Fruit fly (Drosophila melanogaster): ENCODE data around the gene aop.

The aop gene

dm6 chr2L:2180120-2180539 is 1.6 kb upstream of the aop start (continued):
- TF ChIP-seq CG10631 (GFP tag; optimal IDR thresholded peaks at IDR 0.05) (peak; percentile 83), Sox14 (GFP tag; optimal IDR thresholded peaks at IDR 0.05) (peak; percentile 82), CG8119 (GFP tag; IDR thresholded peaks at IDR 0.05) (peak; percentile 91), salr (GFP tag; optimal IDR thresholded peaks at IDR 0.05) (peak; percentile 66 to 77), OdsH (GFP tag; optimal IDR thresholded peaks at IDR 0.05) (peak; percentile 87), Sox102F (GFP tag; optimal IDR thresholded peaks at IDR 0.05) (peak; percentile 80), fkh (GFP tag; optimal IDR thresholded peaks at IDR 0.05) (peak; percentile 16), CG3032 (tag; optimal IDR thresholded peaks at IDR 0.05) (peak; percentile 86), Met (GFP tag; optimal IDR thresholded peaks at IDR 0.05) (peak; percentile 76), CG32006 (GFP tag; optimal IDR thresholded peaks at IDR 0.05) (peak; percentile 89), CG10669 (GFP tag; optimal IDR thresholded peaks at IDR 0.05) (peak; percentile 83), dsx (GFP tag; optimal IDR thresholded peaks at IDR 0.05; ENCODE audit: poor library complexity, severe bottlenecking) (peak; percentile 84), dac (GFP tag; optimal IDR thresholded peaks at IDR 0.05) (peak; percentile 65), CG3919 (GFP tag; optimal IDR thresholded peaks at IDR 0.05) (peak; percentile 88)

DNA sequence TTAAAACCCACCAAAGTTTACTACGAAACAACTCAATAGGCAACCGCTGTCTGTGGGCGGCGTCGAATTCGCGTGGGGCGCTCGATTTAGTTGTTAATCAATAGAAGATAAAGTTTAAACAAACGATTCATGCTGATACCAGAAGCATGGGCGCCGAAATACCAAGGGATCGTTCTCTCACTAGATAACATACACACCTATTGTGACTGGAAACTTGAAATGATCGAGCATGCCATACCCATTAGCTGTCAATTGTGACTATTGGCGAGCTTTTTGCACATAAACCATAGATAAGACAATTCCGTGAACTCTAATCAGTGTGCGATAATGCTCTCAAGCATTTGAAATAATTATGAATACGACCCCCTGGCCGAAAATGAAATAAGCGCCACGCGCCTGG is 812 bp upstream of the aop start:
- no peak for TF ChIP-seq Hr39 (GFP tag; optimal IDR thresholded peaks at IDR 0.05)
- peak; percentile 34 for TF ChIP-seq fkh (GFP tag; optimal IDR thresholded peaks at IDR 0.05)
- peak; percentile 19 for TF ChIP-seq vri (GFP tag; optimal IDR thresholded peaks at IDR 0.05)

DNA sequence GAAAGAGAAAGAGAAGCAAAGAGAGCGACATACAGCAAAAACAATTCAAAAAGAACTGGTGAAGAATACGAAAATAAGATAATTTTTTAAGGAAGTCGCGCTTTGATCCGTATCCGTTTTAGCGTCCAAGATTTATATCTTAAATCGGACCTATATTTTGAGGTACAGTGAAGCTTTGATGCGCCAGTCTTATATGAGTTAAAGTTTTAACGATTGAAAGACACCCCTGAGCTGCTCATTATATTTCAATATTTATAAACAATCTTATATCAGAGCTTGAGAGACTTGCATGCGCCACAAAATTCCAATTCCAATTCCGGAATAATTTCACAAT is 223 bp upstream of the aop start:
- TF ChIP-seq CG3919 (GFP tag; optimal IDR thresholded peaks at IDR 0.05) (no peak), Lpt (GFP tag; optimal IDR thresholded peaks at IDR 0.05) (no peak), CG9139 (GFP tag; optimal IDR thresholded peaks at IDR 0.05) (no peak), lz (GFP tag; optimal IDR thresholded peaks at IDR 0.05) (no peak), achi (GFP tag; optimal IDR thresholded peaks at IDR 0.05) (peak; percentile 35), dac (GFP tag; optimal IDR thresholded peaks at IDR 0.05) (no peak), CG34406 (GFP tag; optimal IDR thresholded peaks at IDR 0.05) (no peak), Eip75B (GFP tag; optimal IDR thresholded peaks at IDR 0.05) (no peak), salr (GFP tag; optimal IDR thresholded peaks at IDR 0.05) (no peak), Ets21C (GFP tag; optimal IDR thresholded peaks at IDR 0.05) (no peak), acj6 (GFP tag; optimal IDR thresholded peaks at IDR 0.05) (peak; percentile 40), ss (GFP tag; optimal IDR thresholded peaks at IDR 0.05) (no peak), CG8119 (GFP tag; IDR thresholded peaks at IDR 0.05) (peak; percentile 50), CG15336 (GFP tag; IDR thresholded peaks at IDR 0.05) (no peak; the same call in 1 of the 2 replicates), CG4318 (GFP tag; optimal IDR thresholded peaks at IDR 0.05) (no peak), Hr4 (GFP tag; optimal IDR thresholded peaks at IDR 0.05) (peak; percentile 69), CG8319 (GFP tag; optimal IDR thresholded peaks at IDR 0.05) (no peak), CG32006 (GFP tag; optimal IDR thresholded peaks at IDR 0.05) (peak; percentile 14), pdm3 (GFP tag; optimal IDR thresholded peaks at IDR 0.05) (peak; percentile 11), CG11902 (GFP tag; optimal IDR thresholded peaks at IDR 0.05) (no peak), Hr39 (GFP tag; optimal IDR thresholded peaks at IDR 0.05) (peak; percentile 27), Ets96B (tag; optimal IDR thresholded peaks at IDR 0.05) (no peak), CG6163 (GFP tag; IDR thresholded peaks at IDR 0.05) (no peak), Sox14 (GFP tag; optimal IDR thresholded peaks at IDR 0.05) (peak; percentile 3), CG6808 (GFP tag; optimal IDR thresholded peaks at IDR 0.05) (no peak), svp (GFP tag) (peak; percentile 67), CG10631 (GFP tag; optimal IDR thresholded peaks at IDR 0.05) (peak; percentile 24), Eip78C (GFP tag) (peak; percentile 62), OdsH (GFP tag; optimal IDR thresholded peaks at IDR 0.05) (peak; percentile 56), CG6276 (GFP tag; optimal IDR thresholded peaks at IDR 0.05) (no peak)
